Fruit fly (Drosophila melanogaster): ENCODE measurements around the gene rtet.

The rtet gene

DNA sequence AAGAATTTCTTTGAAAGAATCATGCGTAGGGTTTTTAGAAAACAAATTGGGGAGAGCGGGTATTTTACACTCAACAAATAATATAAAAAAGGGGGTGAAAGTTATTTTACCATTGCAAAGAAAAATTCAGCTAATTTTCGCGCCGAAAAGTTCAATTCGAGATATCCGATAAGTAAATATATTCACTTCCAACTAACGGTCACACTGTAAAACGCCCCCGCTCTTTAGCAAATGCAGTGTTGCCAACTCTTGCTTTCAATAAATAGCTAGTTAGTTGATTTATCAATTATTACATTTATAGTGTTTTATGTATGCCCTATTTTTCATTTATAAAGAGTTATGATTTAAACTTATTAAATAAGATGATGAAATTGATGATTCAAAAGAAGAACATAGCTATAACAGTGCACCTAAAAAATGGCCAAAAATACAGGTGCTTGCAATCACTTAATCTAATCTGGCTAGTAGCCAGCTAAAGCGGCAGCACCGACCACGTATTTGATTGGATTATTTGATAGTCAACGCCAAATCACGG lies 30.0 kb downstream of the rtet start, which contains the start of gene meigo:
TSS of gene meigo (plus strand) at position 51 of the 535 bp plus-strand sequence.
- no peak for TF ChIP-seq CG16813 (GFP tag; IDR thresholded peaks at IDR 0.05; ENCODE audit: partially characterized antibody)
- no peak for TF ChIP-seq CG14965 (GFP tag; optimal IDR thresholded peaks at IDR 0.05; ENCODE audit: borderline replicate concordance)
- TF ChIP-seq nerfin-1 (tag; optimal IDR thresholded peaks at IDR 0.05), result peak; percentile 74
- TF ChIP-seq CG8281 (tag; optimal IDR thresholded peaks at IDR 0.05), result peak; percentile 30
- TF ChIP-seq CG17361 (GFP tag; IDR thresholded peaks at IDR 0.05), result peak; percentile 84
- TF ChIP-seq lbe (GFP tag; optimal IDR thresholded peaks at IDR 0.05), result peak; percentile 50
- peak; percentile 66 for TF ChIP-seq stwl (tag; optimal IDR thresholded peaks at IDR 0.05)
- TF ChIP-seq cad (GFP tag; optimal IDR thresholded peaks at IDR 0.05), result no peak
- no peak for TF ChIP-seq ham (GFP tag; IDR thresholded peaks at IDR 0.05)
- TF ChIP-seq nerfin-2 (GFP tag; IDR thresholded peaks at IDR 0.05; ENCODE audit: partially characterized antibody), result no peak
- TF ChIP-seq Oaz (GFP tag; IDR thresholded peaks at IDR 0.05), result no peak
- TF ChIP-seq hkb (optimal IDR thresholded peaks at IDR 0.05), result peak; percentile 90
- peak; percentile 62 for TF ChIP-seq hkb (GFP tag; IDR thresholded peaks at IDR 0.05)
- TF ChIP-seq Ada2b (GFP tag; IDR thresholded peaks at IDR 0.05), result peak; percentile 45
- peak; percentile 95 for TF ChIP-seq Xbp1 (GFP tag; optimal IDR thresholded peaks at IDR 0.05)
- peak; percentile 54 for TF ChIP-seq CG18011 (GFP tag; optimal IDR thresholded peaks at IDR 0.05)
- no peak for TF ChIP-seq CG5180 (GFP tag; optimal IDR thresholded peaks at IDR 0.05)
- TF ChIP-seq prd (optimal IDR thresholded peaks at IDR 0.05), result no peak
- peak; percentile 72 for TF ChIP-seq prd (GFP tag; IDR thresholded peaks at IDR 0.05)
- peak; percentile 41; the same call in 1 of the 2 replicates for TF ChIP-seq CG4404 (GFP tag; IDR thresholded peaks at IDR 0.05)
- no peak for TF ChIP-seq CG34224 (GFP tag; IDR thresholded peaks at IDR 0.05; ENCODE audit: partially characterized antibody)
- TF ChIP-seq CG1529 (GFP tag; optimal IDR thresholded peaks at IDR 0.05), result no peak
- peak; percentile 97 for TF ChIP-seq sr (GFP tag; IDR thresholded peaks at IDR 0.05)
- peak; percentile 84 for TF ChIP-seq lilli (GFP tag; optimal IDR thresholded peaks at IDR 0.05)
- peak; percentile 36 for TF ChIP-seq NC2β (GFP tag; optimal IDR thresholded peaks at IDR 0.05)
- TF ChIP-seq Mes4 (GFP tag; optimal IDR thresholded peaks at IDR 0.05), result no peak
- peak; percentile 62 for TF ChIP-seq esg (GFP tag; conservative IDR thresholded peaks at IDR 0.05)
- peak; percentile 33 for TF ChIP-seq bab2 (GFP tag; optimal IDR thresholded peaks at IDR 0.05)
- TF ChIP-seq Sry-β (GFP tag; optimal IDR thresholded peaks at IDR 0.05), result peak; percentile 99
- peak; percentile 83 for TF ChIP-seq HmgZ (tag; optimal IDR thresholded peaks at IDR 0.05)
- peak; percentile 84 for TF ChIP-seq Nf-YC (tag; optimal IDR thresholded peaks at IDR 0.05)
- TF ChIP-seq chm (GFP tag; IDR thresholded peaks at IDR 0.05), result no peak
- TF ChIP-seq CG12219 (GFP tag; optimal IDR thresholded peaks at IDR 0.05), result no peak
- TF ChIP-seq CG3281 (GFP tag; optimal IDR thresholded peaks at IDR 0.05), result peak; percentile 84
- TF ChIP-seq ab (GFP tag; optimal IDR thresholded peaks at IDR 0.05), result no peak
- peak; percentile 31 for TF ChIP-seq CG1792 (GFP tag; optimal IDR thresholded peaks at IDR 0.05)
- no peak for TF ChIP-seq exex (tag; optimal IDR thresholded peaks at IDR 0.05)
- 0 out of 2 replicates have a peak, but pooled peaks have one; percentile 44 for TF ChIP-seq cas (GFP tag; IDR thresholded peaks at IDR 0.05)
- TF ChIP-seq kni (GFP tag; optimal IDR thresholded peaks at IDR 0.05), result peak; percentile 43
- TF ChIP-seq Optix (GFP tag; IDR thresholded peaks at IDR 0.05), result no peak
- peak; percentile 48 for TF ChIP-seq CG33557 (GFP tag; optimal IDR thresholded peaks at IDR 0.05)
- peak; percentile 60 for TF ChIP-seq CG10979 (tag; optimal IDR thresholded peaks at IDR 0.05)
- TF ChIP-seq Camta (GFP tag; optimal IDR thresholded peaks at IDR 0.05), result peak; percentile 49
- peak; percentile 34 for TF ChIP-seq gro (GFP tag; optimal IDR thresholded peaks at IDR 0.05)
- no peak for TF ChIP-seq fru (optimal IDR thresholded peaks at IDR 0.05)
- TF ChIP-seq CG11093 (GFP tag; IDR thresholded peaks at IDR 0.05), result peak; percentile 28; the same call in 1 of the 3 replicates
- TF ChIP-seq CG17186 (GFP tag; optimal IDR thresholded peaks at IDR 0.05), result peak; percentile 81
- TF ChIP-seq Gsc (GFP tag; IDR thresholded peaks at IDR 0.05), result no peak
- peak; percentile 34 for TF ChIP-seq pum (GFP tag; optimal IDR thresholded peaks at IDR 0.05)
- TF ChIP-seq ERR (GFP tag; optimal IDR thresholded peaks at IDR 0.05), result peak; percentile 37
- no peak for TF ChIP-seq corto (GFP tag; optimal IDR thresholded peaks at IDR 0.05)
